Worm (Caenorhabditis elegans): ENCODE data around the gene sqrd-1.

Gene sqrd-1

ce11 chrIV:14191919-14192318, 27.8 kb upstream of the sqrd-1 start, which contains the start of gene K01G12.22:
Gene K01G12.22, plus strand, starts transcription at chrIV:14192219.
- no peak for TF ChIP-seq zip-8 (tag; optimal IDR thresholded peaks at IDR 0.05)
- TF ChIP-seq drap-1 (GFP tag; optimal IDR thresholded peaks at IDR 0.05), result no peak
- TF ChIP-seq mep-1 (tag; optimal IDR thresholded peaks at IDR 0.05), result no peak
- TF ChIP-seq tbx-8 (GFP tag; optimal IDR thresholded peaks at IDR 0.05), result no peak
- TF ChIP-seq nhr-28 (tag; optimal IDR thresholded peaks at IDR 0.05), result no peak
- no peak for TF ChIP-seq snpc-4 (tag; optimal IDR thresholded peaks at IDR 0.05)
- TF ChIP-seq lin-32 (GFP tag; optimal IDR thresholded peaks at IDR 0.05), result no peak
- TF ChIP-seq elt-3 (tag; optimal IDR thresholded peaks at IDR 0.05), result no peak
- TF ChIP-seq sptf-1 (tag; optimal IDR thresholded peaks at IDR 0.05), result no peak
- no peak for TF ChIP-seq mls-2 (tag; optimal IDR thresholded peaks at IDR 0.05)
- no peak for TF ChIP-seq ham-2 (GFP tag; optimal IDR thresholded peaks at IDR 0.05)
- no peak for TF ChIP-seq flh-1 (GFP tag; optimal IDR thresholded peaks at IDR 0.05)
- no peak for TF ChIP-seq ztf-11 (tag; optimal IDR thresholded peaks at IDR 0.05)
- TF ChIP-seq unc-62 (GFP tag; optimal IDR thresholded peaks at IDR 0.05), result no peak
- no peak for TF ChIP-seq nhr-12 (tag; optimal IDR thresholded peaks at IDR 0.05)
- no peak for TF ChIP-seq bed-3 (GFP tag; optimal IDR thresholded peaks at IDR 0.05)
- TF ChIP-seq sem-2 (GFP tag; optimal IDR thresholded peaks at IDR 0.05), result no peak
- no peak for TF ChIP-seq blmp-1 (tag; optimal IDR thresholded peaks at IDR 0.05)
- TF ChIP-seq unc-120 (tag; optimal IDR thresholded peaks at IDR 0.05; ENCODE audit: poor library complexity, severe bottlenecking), result no peak
- TF ChIP-seq elt-1 (tag; optimal IDR thresholded peaks at IDR 0.05; ENCODE audit: borderline replicate concordance, insufficient read depth), result no peak

ce11 chrIV:14193196-14193595, 26.5 kb upstream of the sqrd-1 start, which contains the start of gene K01G12.3:
Gene K01G12.3, plus strand, starts transcription at chrIV:14193496.
- no peak for TF ChIP-seq hlh-1 (tag; optimal IDR thresholded peaks at IDR 0.05)
- TF ChIP-seq nhr-76 (tag; optimal IDR thresholded peaks at IDR 0.05), result no peak
- TF ChIP-seq tbx-8 (GFP tag; optimal IDR thresholded peaks at IDR 0.05), result no peak
- TF ChIP-seq sem-2 (GFP tag; optimal IDR thresholded peaks at IDR 0.05), result no peak
- no peak for TF ChIP-seq unc-62 (GFP tag; optimal IDR thresholded peaks at IDR 0.05)
- no peak for TF ChIP-seq mls-2 (tag; optimal IDR thresholded peaks at IDR 0.05)
- no peak for TF ChIP-seq ces-1 (GFP tag; optimal IDR thresholded peaks at IDR 0.05)
- TF ChIP-seq mep-1 (tag; optimal IDR thresholded peaks at IDR 0.05), result no peak
- no peak for TF ChIP-seq zip-8 (tag; optimal IDR thresholded peaks at IDR 0.05)
- TF ChIP-seq pha-4 (tag; optimal IDR thresholded peaks at IDR 0.05), result no peak
- TF ChIP-seq ham-2 (GFP tag; optimal IDR thresholded peaks at IDR 0.05), result no peak
- no peak for TF ChIP-seq sptf-1 (tag; optimal IDR thresholded peaks at IDR 0.05)
- no peak for TF ChIP-seq ceh-83 (GFP tag; optimal IDR thresholded peaks at IDR 0.05)
- no peak for TF ChIP-seq ceh-43 (GFP tag; optimal IDR thresholded peaks at IDR 0.05)

- TF ChIP-seq nhr-28 (tag; optimal IDR thresholded peaks at IDR 0.05) (no peak), nhr-2 (tag; optimal IDR thresholded peaks at IDR 0.05) (no peak), nhr-237 (tag; optimal IDR thresholded peaks at IDR 0.05) (no peak), lin-13 (tag; optimal IDR thresholded peaks at IDR 0.05) (no peak), M03D4.4 (tag; optimal IDR thresholded peaks at IDR 0.05) (no peak), ceh-43 (GFP tag; optimal IDR thresholded peaks at IDR 0.05) (no peak), pha-4 (tag; optimal IDR thresholded peaks at IDR 0.05) (no peak), bed-3 (GFP tag; optimal IDR thresholded peaks at IDR 0.05) (no peak), hlh-1 (tag; optimal IDR thresholded peaks at IDR 0.05) (no peak), ces-1 (GFP tag; optimal IDR thresholded peaks at IDR 0.05) (no peak), nhr-76 (tag; optimal IDR thresholded peaks at IDR 0.05) (no peak), tbx-8 (GFP tag; optimal IDR thresholded peaks at IDR 0.05) (no peak), blmp-1 (tag; optimal IDR thresholded peaks at IDR 0.05) (no peak), mep-1 (tag; optimal IDR thresholded peaks at IDR 0.05) (no peak), elt-3 (tag; optimal IDR thresholded peaks at IDR 0.05) (no peak), mab-5 (tag; optimal IDR thresholded peaks at IDR 0.05) (no peak)
These were observed 25.4 kb upstream of the sqrd-1 start for ce11 chrIV:14194317-14194716.

- TF ChIP-seq blmp-1 (tag; optimal IDR thresholded peaks at IDR 0.05) (no peak), ces-1 (GFP tag; optimal IDR thresholded peaks at IDR 0.05) (no peak), nhr-76 (tag; optimal IDR thresholded peaks at IDR 0.05) (no peak), snpc-4 (tag; optimal IDR thresholded peaks at IDR 0.05) (no peak), lin-13 (tag; optimal IDR thresholded peaks at IDR 0.05) (no peak), cnd-1 (tag; optimal IDR thresholded peaks at IDR 0.05) (no peak), tbx-8 (GFP tag; optimal IDR thresholded peaks at IDR 0.05) (no peak), mls-2 (tag; optimal IDR thresholded peaks at IDR 0.05) (no peak), ceh-39 (tag; optimal IDR thresholded peaks at IDR 0.05) (no peak), elt-3 (tag; optimal IDR thresholded peaks at IDR 0.05) (no peak), sem-2 (GFP tag; optimal IDR thresholded peaks at IDR 0.05) (no peak), nhr-28 (tag; optimal IDR thresholded peaks at IDR 0.05) (no peak), elt-1 (tag; optimal IDR thresholded peaks at IDR 0.05; ENCODE audit: borderline replicate concordance, insufficient read depth) (no peak)
These were observed 23.5 kb upstream of the sqrd-1 start, which contains the start of gene F02H6.2 for ce11 chrIV:14196176-14196575. Gene F02H6.2, plus strand, starts transcription at chrIV:14196476.
